Fruit fly (Drosophila melanogaster) whole organism, embryonic: ENCODE measurements around the gene dmGlut.

Experiments used
- Antp ChIP-seq: fragments of 200-800 bp; sonication (Bioruptor generic); optimal IDR thresholded peaks from 3 replicates; lab custom pipeline; 2016; ENCODE audit warnings: missing biosample characterization, missing genetic modification characterization
- CG10321 ChIP-seq: fragments of 200-800 bp; sonication (Bioruptor generic); IDR thresholded peaks from 2 replicates; pipeline ENCODE4 v1.3.6; 2022; ENCODE audit warnings: missing biosample characterization, missing genetic modification characterization
- CG10431 ChIP-seq: fragments of 200-800 bp; sonication (Bioruptor generic); optimal IDR thresholded peaks from 3 replicates; lab custom pipeline; 2018; ENCODE audit warnings: missing biosample characterization, mild to moderate bottlenecking, missing genetic modification characterization
- CG11456 ChIP-seq: fragments of 200-800 bp; sonication (Bioruptor generic); IDR thresholded peaks from 3 replicates; pipeline ENCODE4 v1.3.6; 2022; ENCODE audit warnings: missing biosample characterization, missing genetic modification characterization
- CG12391 ChIP-seq: fragments of 200-800 bp; sonication (Bioruptor generic); optimal IDR thresholded peaks from 3 replicates; lab custom pipeline; 2018; ENCODE audit warnings: missing biosample characterization, mild to moderate bottlenecking, missing genetic modification characterization, moderate library complexity
- CG13424 ChIP-seq: fragments of 200-800 bp; sonication (Bioruptor generic); optimal IDR thresholded peaks from 2 replicates; lab custom pipeline; 2019; ENCODE audit warnings: missing biosample characterization, mild to moderate bottlenecking, missing genetic modification characterization, moderate library complexity
- CG14014 ChIP-seq: fragments of 200-800 bp; sonication (Bioruptor generic); IDR thresholded peaks from 2 replicates; pipeline ENCODE4 v1.3.6; 2022; ENCODE audit warnings: missing biosample characterization, missing genetic modification characterization
- CG14860 ChIP-seq: fragments of 200-800 bp; sonication (Bioruptor generic); IDR thresholded peaks from 3 replicates; pipeline ENCODE4 v1.3.6; 2022; ENCODE audit warnings: missing biosample characterization, missing genetic modification characterization; ENCODE audit not compliant: partially characterized antibody
- CG15514 ChIP-seq: fragments of 200-800 bp; sonication (Bioruptor generic); optimal IDR thresholded peaks from 3 replicates; lab custom pipeline; 2017; ENCODE audit warnings: missing biosample characterization, missing genetic modification characterization, mild to moderate bottlenecking, moderate library complexity, missing genetic modification reagents
- CG16863 ChIP-seq: fragments of 200-800 bp; sonication (Bioruptor generic); optimal IDR thresholded peaks from 3 replicates; lab custom pipeline; 2016; ENCODE audit warnings: missing biosample characterization, missing genetic modification characterization
- CG31224 ChIP-seq: fragments of 200-800 bp; sonication (Bioruptor generic); IDR thresholded peaks from 2 replicates; pipeline ENCODE4 v1.3.6; 2022; ENCODE audit warnings: missing biosample characterization, missing genetic modification characterization
- CG34422 ChIP-seq: fragments of 200-800 bp; sonication (Bioruptor generic); IDR thresholded peaks from 3 replicates; pipeline ENCODE4 v1.3.6; 2022; ENCODE audit warnings: missing biosample characterization, missing genetic modification characterization
- CG3726 ChIP-seq: fragments of 200-800 bp; sonication (Bioruptor generic); IDR thresholded peaks from 3 replicates; pipeline ENCODE4, ENCODE4 v1.3.6; 2022; ENCODE audit warnings: missing biosample characterization, missing genetic modification characterization
- CG4360 ChIP-seq: fragments of 200-800 bp; sonication (Bioruptor generic); IDR thresholded peaks from 2 replicates; pipeline ENCODE4 v1.3.6; 2022; ENCODE audit warnings: missing biosample characterization, missing genetic modification characterization
- CG5245 ChIP-seq: fragments of 200-800 bp; sonication (Bioruptor generic); optimal IDR thresholded peaks from 3 replicates; lab custom pipeline; 2016; ENCODE audit warnings: missing biosample characterization, missing genetic modification characterization
- CG6254 ChIP-seq: fragments of 200-800 bp; sonication (Bioruptor generic); optimal IDR thresholded peaks from 3 replicates; lab custom pipeline; 2017; ENCODE audit warnings: mild to moderate bottlenecking, missing biosample characterization, missing genetic modification reagents, missing genetic modification characterization
- CG7839 ChIP-seq: fragments of 200-800 bp; sonication (Bioruptor generic); optimal IDR thresholded peaks from 3 replicates; lab custom pipeline; 2018; ENCODE audit warnings: missing biosample characterization, mild to moderate bottlenecking, missing genetic modification characterization, moderate library complexity
- CG9876 ChIP-seq: fragments of 200-800 bp; sonication (Bioruptor generic); optimal IDR thresholded peaks from 2 replicates; lab custom pipeline; 2016; ENCODE audit warnings: missing biosample characterization, missing genetic modification characterization
- CkIIα-i1 ChIP-seq: fragments of 200-800 bp; sonication (Bioruptor generic); IDR thresholded peaks from 2 replicates; pipeline ENCODE4 v1.3.6; 2022; ENCODE audit warnings: missing biosample characterization, missing genetic modification characterization
- Dip2 ChIP-seq: fragments of 200-800 bp; sonication (Bioruptor generic); IDR thresholded peaks from 2 replicates; pipeline ENCODE4 v1.3.6; 2022; ENCODE audit warnings: missing biosample characterization, missing genetic modification characterization
- Gsc ChIP-seq: fragments of 200-800 bp; sonication (Bioruptor generic); IDR thresholded peaks from 2 replicates; pipeline ENCODE4 v1.3.6; 2022; ENCODE audit warnings: missing biosample characterization, missing genetic modification characterization
- HLH4C ChIP-seq: fragments of 200-800 bp; sonication (Bioruptor generic); IDR thresholded peaks from 3 replicates; pipeline ENCODE4 v1.3.6; 2022; ENCODE audit warnings: missing biosample characterization, missing genetic modification characterization; ENCODE audit not compliant: partially characterized antibody
- Lhr ChIP-seq: fragments of 200-800 bp; sonication (Bioruptor generic); optimal IDR thresholded peaks from 3 replicates; lab custom pipeline; 2017; ENCODE audit warnings: mild to moderate bottlenecking, missing biosample characterization, missing genetic modification reagents, missing genetic modification characterization
- MBD-R2 ChIP-seq: fragments of 200-800 bp; sonication (Bioruptor generic); IDR thresholded peaks from 2 replicates; pipeline ENCODE4 v1.3.6; 2022; ENCODE audit warnings: missing biosample characterization, missing genetic modification characterization
- MESR4 ChIP-seq: fragments of 200-800 bp; sonication (Bioruptor generic); optimal IDR thresholded peaks from 2 replicates; lab custom pipeline; 2018; ENCODE audit warnings: missing biosample characterization, mild to moderate bottlenecking, missing genetic modification characterization, moderate library complexity
- NK7.1 ChIP-seq: fragments of 200-800 bp; sonication (Bioruptor generic); optimal IDR thresholded peaks from 3 replicates; lab custom pipeline; 2016; ENCODE audit warnings: missing biosample characterization, missing genetic modification characterization
- Neu2 ChIP-seq: fragments of 200-800 bp; sonication (Bioruptor generic); optimal IDR thresholded peaks from 3 replicates; lab custom pipeline; 2016; ENCODE audit warnings: missing biosample characterization, missing genetic modification characterization, borderline replicate concordance
- Optix ChIP-seq: fragments of 200-800 bp; sonication (Bioruptor generic); IDR thresholded peaks from 3 replicates; pipeline ENCODE4 v1.3.6; 2022; ENCODE audit warnings: missing biosample characterization, missing genetic modification characterization
- Trl ChIP-seq, 3 experiments: fragments of >200 bp in 2 of 3; fragments of 200-800 bp in 1 of 3; sonication (Bioruptor generic) in 1 of 3; optimal IDR thresholded peaks; 2 replicates in 1 of 3; 3 replicates in 2 of 3; lab custom pipeline; 2016 to 2017; ENCODE audit warnings: missing biosample characterization in 1 of 3, missing genetic modification characterization in 1 of 3
- aop ChIP-seq: fragments of 200-800 bp; sonication (Bioruptor generic); IDR thresholded peaks from 2 replicates; pipeline ENCODE4 v1.3.6; 2022; ENCODE audit warnings: missing biosample characterization, missing genetic modification characterization
- cad ChIP-seq: fragments of >200 bp; optimal IDR thresholded peaks from 2 replicates; lab custom pipeline; 2017; ENCODE audit warnings: missing biosample characterization, missing genetic modification characterization
- chif ChIP-seq, 2 experiments: fragments of 200-800 bp; sonication (Bioruptor generic); optimal IDR thresholded peaks; 3 replicates each; lab custom pipeline; 2016; ENCODE audit warnings: missing biosample characterization in 2 of 2, missing genetic modification characterization in 2 of 2
- emc ChIP-seq: fragments of 200-800 bp; sonication (Bioruptor generic); optimal IDR thresholded peaks from 2 replicates; lab custom pipeline; 2016; ENCODE audit warnings: missing biosample characterization, missing genetic modification characterization
- ken ChIP-seq: fragments of 200-800 bp; sonication (Bioruptor generic); IDR thresholded peaks from 3 replicates; pipeline ENCODE4 v1.3.6; 2022; ENCODE audit warnings: missing biosample characterization, missing genetic modification characterization
- lilli ChIP-seq: fragments of 200-800 bp; sonication (Bioruptor generic); optimal IDR thresholded peaks from 3 replicates; lab custom pipeline; 2016; ENCODE audit warnings: missing biosample characterization, missing genetic modification characterization
- mld ChIP-seq: fragments of 200-800 bp; sonication (Bioruptor generic); IDR thresholded peaks from 3 replicates; pipeline ENCODE4 v1.3.6; 2022; ENCODE audit warnings: missing biosample characterization, missing genetic modification characterization; ENCODE audit not compliant: partially characterized antibody
- nmo ChIP-seq: fragments of 200-800 bp; sonication (Bioruptor generic); optimal IDR thresholded peaks from 2 replicates; lab custom pipeline; 2018; ENCODE audit warnings: missing biosample characterization, mild to moderate bottlenecking, missing genetic modification characterization, moderate library complexity
- nom ChIP-seq: fragments of 200-800 bp; sonication (Bioruptor generic); optimal IDR thresholded peaks from 2 replicates; lab custom pipeline; 2017; ENCODE audit warnings: missing biosample characterization, missing genetic modification characterization, mild to moderate bottlenecking, moderate library complexity, missing genetic modification reagents
- odd ChIP-seq: fragments of 200-800 bp; sonication (Bioruptor generic); optimal IDR thresholded peaks from 2 replicates; lab custom pipeline; 2017; ENCODE audit warnings: missing biosample characterization, mild to moderate bottlenecking, missing genetic modification characterization
- psq ChIP-seq: fragments of 200-800 bp; sonication (Bioruptor generic); optimal IDR thresholded peaks from 2 replicates; lab custom pipeline; 2017; ENCODE audit warnings: missing biosample characterization, missing genetic modification characterization
- pum ChIP-seq: fragments of 200-800 bp; sonication (Bioruptor generic); optimal IDR thresholded peaks from 2 replicates; lab custom pipeline; 2016; ENCODE audit warnings: missing biosample characterization, missing genetic modification characterization
- rib ChIP-seq: fragments of 200-800 bp; sonication (Bioruptor generic); IDR thresholded peaks from 2 replicates; pipeline ENCODE4 v1.3.6; 2022; ENCODE audit warnings: missing biosample characterization, missing genetic modification characterization
- sens ChIP-seq: fragments of 200-800 bp; sonication (Bioruptor generic); peaks from one replicate; lab custom pipeline; 2016; ENCODE audit warnings: missing biosample characterization, missing genetic modification characterization
- stc ChIP-seq: fragments of 200-800 bp; sonication (Bioruptor generic); IDR thresholded peaks from 2 replicates; pipeline ENCODE4 v1.3.6; 2022; ENCODE audit warnings: missing biosample characterization, missing genetic modification characterization
- usp ChIP-seq: fragments of >200 bp; optimal IDR thresholded peaks from 2 replicates; lab custom pipeline; 2017; ENCODE audit warnings: missing biosample characterization, missing genetic modification characterization
- vfl ChIP-seq: fragments of 200-800 bp; sonication (Bioruptor generic); optimal IDR thresholded peaks from 2 replicates; lab custom pipeline; 2016; ENCODE audit warnings: missing biosample characterization, missing genetic modification characterization
- zen ChIP-seq: fragments of 200-800 bp; sonication (Bioruptor generic); optimal IDR thresholded peaks from 3 replicates; lab custom pipeline; 2018; ENCODE audit warnings: missing biosample characterization, mild to moderate bottlenecking, missing genetic modification characterization, moderate library complexity
- zf30C ChIP-seq: fragments of 200-800 bp; sonication (Bioruptor generic); optimal IDR thresholded peaks from 3 replicates; lab custom pipeline; 2018; ENCODE audit warnings: missing biosample characterization, mild to moderate bottlenecking, missing genetic modification characterization

Gene dmGlut

dm6 chr2L:12045941-12046855 lies 19.0 kb downstream of the dmGlut start, which contains the start of gene CG6770 (continued):
- peak; percentile 63 for TF ChIP-seq vfl
- TF ChIP-seq sens (GFP tag; lab: Kevin White, UChicago), result peak; percentile 81
- no peak for TF ChIP-seq CG14860 (GFP tag; lab: Robert Waterston, UW)
- no peak for TF ChIP-seq Neu2 (GFP tag; lab: Kevin White, UChicago)
- 0 out of 3 replicates have a peak, but pooled peaks have one; percentile 19 for TF ChIP-seq mld (GFP tag; lab: Robert Waterston, UW)
- no peak for TF ChIP-seq NK7.1 (GFP tag; lab: Kevin White, UChicago)
- no peak for TF ChIP-seq aop (GFP tag; lab: Robert Waterston, UW)
- TF ChIP-seq chif (GFP tag; optimal IDR thresholded peaks at IDR 0.05; lab: Kevin White, UChicago), result peak in 1 of 2 experiments; percentile 19
- TF ChIP-seq Antp, result peak; percentile 33
- TF ChIP-seq Trl (optimal IDR thresholded peaks at IDR 0.05; lab: Kevin White, UChicago), result peak; percentile 41 to 74
- peak; percentile 43 for TF ChIP-seq Trl (GFP tag; optimal IDR thresholded peaks at IDR 0.05; lab: Kevin White, UChicago)
- no peak for TF ChIP-seq Dip2 (GFP tag; lab: Robert Waterston, UW)
- TF ChIP-seq CG10431, result peak; percentile 47
- no peak for TF ChIP-seq Gsc (GFP tag; lab: Robert Waterston, UW)
- peak; percentile 77; the same call in 2 of the 3 replicates for TF ChIP-seq CG11456
- TF ChIP-seq CG3726 (GFP tag; lab: Robert Waterston, UW), result peak; percentile 62; the same call in 1 of the 3 replicates
- TF ChIP-seq usp (GFP tag; lab: Kevin White, UChicago), result no peak
- no peak for TF ChIP-seq CG6254 (GFP tag; lab: Kevin White, UChicago)
- TF ChIP-seq rib, result peak; percentile 78; the same call in 1 of the 2 replicates
- peak; percentile 28 for TF ChIP-seq zf30C (GFP tag; lab: Kevin White, UChicago)
- no peak for TF ChIP-seq CG16863
- no peak; the same call in none of the 2 replicates for TF ChIP-seq CG4360 (GFP tag; lab: Robert Waterston, UW)
- TF ChIP-seq nom, result peak; percentile 70
- TF ChIP-seq cad (GFP tag; lab: Kevin White, UChicago), result no peak
- TF ChIP-seq ken (GFP tag; lab: Robert Waterston, UW), result peak; percentile 73
- peak; percentile 78 for TF ChIP-seq odd (GFP tag; lab: Kevin White, UChicago)
- TF ChIP-seq CG31224, result peak; percentile 64
- peak; percentile 21 for TF ChIP-seq CG9876 (GFP tag; lab: Kevin White, UChicago)
- peak; percentile 11 for TF ChIP-seq emc
- peak; percentile 87 for TF ChIP-seq CG15514 (GFP tag; lab: Kevin White, UChicago)
- peak; percentile 89 for TF ChIP-seq CG14014 (GFP tag; lab: Robert Waterston, UW)
- peak; percentile 86 for TF ChIP-seq CG7839 (tag; lab: Kevin White, UChicago)
- peak; percentile 62; the same call in 2 of the 3 replicates for TF ChIP-seq Optix (GFP tag; lab: Robert Waterston, UW)
- TF ChIP-seq psq (GFP tag; lab: Kevin White, UChicago), result no peak
- TF ChIP-seq CG12391 (tag; lab: Kevin White, UChicago), result peak; percentile 80
- TF ChIP-seq lilli (GFP tag; lab: Kevin White, UChicago), result peak; percentile 75
- no peak for TF ChIP-seq CkIIα-i1 (GFP tag; lab: Robert Waterston, UW)
- TF ChIP-seq pum (GFP tag; lab: Kevin White, UChicago), result no peak
- TF ChIP-seq CG13424 (tag; lab: Kevin White, UChicago), result peak; percentile 86
- TF ChIP-seq nmo (GFP tag; lab: Kevin White, UChicago), result peak; percentile 56
- peak; percentile 89 for TF ChIP-seq stc (GFP tag; lab: Robert Waterston, UW)
- no peak for TF ChIP-seq MESR4 (GFP tag; lab: Kevin White, UChicago)
- peak; percentile 27 for TF ChIP-seq zen (tag; lab: Kevin White, UChicago)
- TF ChIP-seq CG5245 (GFP tag; lab: Kevin White, UChicago), result peak; percentile 57
- peak; percentile 68 for TF ChIP-seq CG34422 (GFP tag; lab: Robert Waterston, UW)
- TF ChIP-seq HLH4C (GFP tag; lab: Robert Waterston, UW), result peak; percentile 34; the same call in 2 of the 3 replicates
- peak; percentile 61; the same call in 1 of the 2 replicates for TF ChIP-seq MBD-R2 (GFP tag; lab: Robert Waterston, UW)
- peak; percentile 66; the same call in 1 of the 2 replicates for TF ChIP-seq CG10321 (GFP tag; lab: Robert Waterston, UW)
- peak; percentile 32 for TF ChIP-seq Lhr (GFP tag; lab: Kevin White, UChicago)
